Fruit fly (Drosophila melanogaster): ENCODE data around the gene Pp1-Y2.

DNA sequence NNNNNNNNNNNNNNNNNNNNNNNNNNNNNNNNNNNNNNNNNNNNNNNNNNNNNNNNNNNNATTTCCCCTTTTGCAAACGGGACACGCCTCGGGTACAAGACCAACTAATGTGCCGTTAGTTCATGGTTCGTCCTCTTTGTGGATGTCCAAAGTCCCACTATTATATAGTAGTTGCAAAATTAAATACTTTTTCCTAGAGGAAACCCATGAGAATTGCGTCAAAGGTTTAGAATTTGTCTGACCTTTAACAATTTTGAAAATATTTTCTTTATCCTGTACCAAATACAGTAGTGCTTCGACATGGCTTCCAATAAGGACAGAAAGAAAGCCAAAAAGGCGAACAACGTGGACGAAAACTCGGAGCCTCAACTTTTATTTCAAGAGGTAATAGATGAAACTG, 20.9 kb upstream of the Pp1-Y2 start, which contains the start of gene ORY:
- TF ChIP-seq CG12768 (GFP tag; optimal IDR thresholded peaks at IDR 0.05) (no peak), CG7045 (GFP tag; optimal IDR thresholded peaks at IDR 0.05) (no peak), kay (GFP tag; ENCODE audit: borderline replicate concordance) (no peak), toe (GFP tag; optimal IDR thresholded peaks at IDR 0.05) (no peak), CG1620 (GFP tag; optimal IDR thresholded peaks at IDR 0.05) (no peak), Crg-1 (GFP tag; optimal IDR thresholded peaks at IDR 0.05) (no peak), CG33017 (tag; optimal IDR thresholded peaks at IDR 0.05) (no peak), ovo (GFP tag; optimal IDR thresholded peaks at IDR 0.05) (no peak), CG11617 (GFP tag; optimal IDR thresholded peaks at IDR 0.05) (no peak), CG14711 (tag; optimal IDR thresholded peaks at IDR 0.05) (no peak), Clk (GFP tag; optimal IDR thresholded peaks at IDR 0.05) (no peak), tj (GFP tag; optimal IDR thresholded peaks at IDR 0.05) (no peak), pad (GFP tag; optimal IDR thresholded peaks at IDR 0.05) (no peak), bab1 (GFP tag; optimal IDR thresholded peaks at IDR 0.05) (no peak)

Data from whole organism, adult.